Fruit fly (Drosophila melanogaster) whole organism, embryonic: ENCODE data around the gene mRpS31.

Experiments used
- CG1024 ChIP-seq: fragments of 200-800 bp; sonication (Bioruptor generic); IDR thresholded peaks from 2 replicates; pipeline ENCODE4 v1.3.6; 2022; ENCODE audit warnings: missing biosample characterization, missing genetic modification characterization
- CG10543 ChIP-seq: fragments of 200-800 bp; sonication (Bioruptor generic); optimal IDR thresholded peaks from 3 replicates; lab custom pipeline; 2017; ENCODE audit warnings: missing biosample characterization, mild to moderate bottlenecking, missing genetic modification characterization, moderate library complexity
- CG10959 ChIP-seq: fragments of 200-800 bp; sonication (Bioruptor generic); IDR thresholded peaks from 2 replicates; pipeline ENCODE4 v1.3.6; 2022; ENCODE audit warnings: missing biosample characterization, missing genetic modification characterization
- CG14667 ChIP-seq: fragments of 200-800 bp; sonication (Bioruptor generic); IDR thresholded peaks from 2 replicates; pipeline ENCODE4 v1.3.6; 2022; ENCODE audit warnings: missing biosample characterization, missing genetic modification characterization
- CG15073 ChIP-seq: fragments of 200-800 bp; sonication (Bioruptor generic); optimal IDR thresholded peaks from 2 replicates; lab custom pipeline; 2016; ENCODE audit warnings: missing biosample characterization, missing genetic modification characterization
- CG1602 ChIP-seq: fragments of 200-800 bp; sonication (Bioruptor generic); optimal IDR thresholded peaks from 3 replicates; lab custom pipeline; 2016; ENCODE audit warnings: missing biosample characterization, missing genetic modification characterization
- CG1647 ChIP-seq: fragments of 200-800 bp; sonication (Bioruptor generic); optimal IDR thresholded peaks from 3 replicates; lab custom pipeline; 2016; ENCODE audit warnings: missing biosample characterization, missing genetic modification characterization
- CG16779 ChIP-seq: fragments of 200-800 bp; sonication (Bioruptor generic); IDR thresholded peaks from 2 replicates; pipeline ENCODE4 v1.3.6; 2022; ENCODE audit warnings: missing biosample characterization, missing genetic modification characterization
- CG17186 ChIP-seq: fragments of 200-800 bp; sonication (Bioruptor generic); optimal IDR thresholded peaks from 3 replicates; lab custom pipeline; 2017; ENCODE audit warnings: missing biosample characterization, missing genetic modification reagents, missing genetic modification characterization
- CG18476 ChIP-seq: fragments of 200-800 bp; sonication (Bioruptor generic); optimal IDR thresholded peaks from 2 replicates; lab custom pipeline; 2016; ENCODE audit warnings: missing biosample characterization, mild to moderate bottlenecking, missing genetic modification characterization
- CG2116 ChIP-seq: fragments of 200-800 bp; sonication (Bioruptor generic); optimal IDR thresholded peaks from 3 replicates; lab custom pipeline; 2018; ENCODE audit warnings: missing biosample characterization, mild to moderate bottlenecking, missing genetic modification characterization
- CG2202 ChIP-seq: fragments of 200-800 bp; sonication (Bioruptor generic); optimal IDR thresholded peaks from 2 replicates; lab custom pipeline; 2018; ENCODE audit warnings: missing biosample characterization, mild to moderate bottlenecking, missing genetic modification characterization
- CG2678 ChIP-seq: fragments of 200-800 bp; sonication (Bioruptor generic); optimal IDR thresholded peaks from 3 replicates; lab custom pipeline; 2019; ENCODE audit warnings: missing biosample characterization, mild to moderate bottlenecking, missing genetic modification characterization, moderate library complexity
- CG2712 ChIP-seq: fragments of 200-800 bp; optimal IDR thresholded peaks from 3 replicates; lab custom pipeline; 2019; ENCODE audit warnings: missing biosample characterization, mild to moderate bottlenecking, missing genetic modification characterization, moderate library complexity
- CG33557 ChIP-seq: fragments of 200-800 bp; sonication (Bioruptor generic); optimal IDR thresholded peaks from 2 replicates; lab custom pipeline; 2019; ENCODE audit warnings: missing biosample characterization, mild to moderate bottlenecking, missing genetic modification characterization, moderate library complexity
- CG9215 ChIP-seq: fragments of 200-800 bp; sonication (Bioruptor generic); IDR thresholded peaks from 2 replicates; pipeline ENCODE4 v1.3.6; 2022; ENCODE audit warnings: missing biosample characterization, missing genetic modification characterization
- CG9437 ChIP-seq: fragments of 200-800 bp; sonication (Bioruptor generic); optimal IDR thresholded peaks from 2 replicates; lab custom pipeline; 2018; ENCODE audit warnings: missing biosample characterization, mild to moderate bottlenecking, missing genetic modification characterization
- Dip2 ChIP-seq: fragments of 200-800 bp; sonication (Bioruptor generic); IDR thresholded peaks from 2 replicates; pipeline ENCODE4 v1.3.6; 2022; ENCODE audit warnings: missing biosample characterization, missing genetic modification characterization
- Drgx ChIP-seq: fragments of 200-800 bp; sonication (Bioruptor generic); IDR thresholded peaks from 2 replicates; pipeline ENCODE4 v1.3.6; 2022; ENCODE audit warnings: missing biosample characterization, missing genetic modification characterization
- Ets97D ChIP-seq: fragments of 200-800 bp; sonication (Bioruptor generic); optimal IDR thresholded peaks from 3 replicates; lab custom pipeline; 2016; ENCODE audit warnings: missing biosample characterization, missing genetic modification characterization
- Hmx ChIP-seq: fragments of 200-800 bp; sonication (Bioruptor generic); optimal IDR thresholded peaks from 2 replicates; lab custom pipeline; 2016; ENCODE audit warnings: missing biosample characterization, missing genetic modification characterization
- Hr78 ChIP-seq, 2 experiments: fragments of 200-800 bp in 1 of 2; fragments of >200 bp in 1 of 2; sonication (Bioruptor generic) in 1 of 2; optimal IDR thresholded peaks; 2 replicates each; lab custom pipeline; 2017 to 2019; ENCODE audit warnings: missing biosample characterization in 2 of 2, missing genetic modification characterization in 2 of 2, mild to moderate bottlenecking in 1 of 2, moderate library complexity in 1 of 2
- Med ChIP-seq: fragments of 200-800 bp; sonication (Bioruptor generic); peaks from one replicate; lab custom pipeline; 2016; ENCODE audit warnings: missing biosample characterization, missing genetic modification characterization, mild to moderate bottlenecking, inconsistent platforms, moderate library complexity
- Mrtf ChIP-seq: fragments of 200-800 bp; sonication (Bioruptor generic); IDR thresholded peaks from 3 replicates; pipeline ENCODE4 v1.3.6; 2022; ENCODE audit warnings: missing biosample characterization, missing genetic modification characterization
- Myb ChIP-seq: fragments of 200-800 bp; sonication (Bioruptor generic); optimal IDR thresholded peaks from 2 replicates; lab custom pipeline; 2016; ENCODE audit warnings: missing biosample characterization, missing genetic modification characterization
- Ptx1 ChIP-seq: fragments of 200-800 bp; sonication (Bioruptor generic); IDR thresholded peaks from 2 replicates; pipeline ENCODE4 v1.3.6; 2022; ENCODE audit warnings: missing biosample characterization, missing genetic modification characterization
- Ravus ChIP-seq: fragments of 200-800 bp; sonication (Bioruptor generic); IDR thresholded peaks from 2 replicates; pipeline ENCODE4 v1.3.6; 2022; ENCODE audit warnings: missing biosample characterization, missing genetic modification characterization
- Rfx ChIP-seq: fragments of 200-800 bp; sonication (Bioruptor generic); IDR thresholded peaks from 2 replicates; pipeline ENCODE4 v1.3.6; 2022; ENCODE audit warnings: missing biosample characterization, missing genetic modification characterization
- Side ChIP-seq: fragments of 200-800 bp; sonication (Bioruptor generic); optimal IDR thresholded peaks from 2 replicates; lab custom pipeline; 2016; ENCODE audit warnings: missing biosample characterization, missing genetic modification characterization
- Sry-β ChIP-seq: fragments of 200-800 bp; sonication (Bioruptor generic); optimal IDR thresholded peaks from 2 replicates; lab custom pipeline; 2018; ENCODE audit warnings: missing biosample characterization, mild to moderate bottlenecking, missing genetic modification characterization, moderate library complexity
- ab ChIP-seq: fragments of 200-800 bp; sonication (Bioruptor generic); optimal IDR thresholded peaks from 2 replicates; lab custom pipeline; 2016; ENCODE audit warnings: missing biosample characterization, missing genetic modification characterization
- ap ChIP-seq: fragments of 200-800 bp; sonication (Bioruptor generic); IDR thresholded peaks from 2 replicates; pipeline ENCODE4 v1.3.6; 2022; ENCODE audit warnings: missing biosample characterization, missing genetic modification characterization
- cad ChIP-seq: fragments of >200 bp; optimal IDR thresholded peaks from 2 replicates; lab custom pipeline; 2017; ENCODE audit warnings: missing biosample characterization, missing genetic modification characterization
- crol ChIP-seq: fragments of 200-800 bp; sonication (Bioruptor generic); IDR thresholded peaks from 2 replicates; pipeline ENCODE4 v1.3.6; 2022; ENCODE audit warnings: missing biosample characterization, missing genetic modification characterization
- dpn ChIP-seq, 2 experiments: fragments of 200-800 bp; sonication (Bioruptor generic); optimal IDR thresholded peaks; 3 replicates each; lab custom pipeline; 2016; ENCODE audit warnings: missing biosample characterization in 2 of 2, missing genetic modification characterization in 2 of 2
- fd102C ChIP-seq: fragments of 200-800 bp; sonication (Bioruptor generic); optimal IDR thresholded peaks from 2 replicates; lab custom pipeline; 2018; ENCODE audit warnings: missing biosample characterization, mild to moderate bottlenecking, missing genetic modification characterization, moderate library complexity
- ftz-f1 ChIP-seq: fragments of 200-800 bp; sonication (Bioruptor generic); optimal IDR thresholded peaks from 2 replicates; lab custom pipeline; 2016; ENCODE audit warnings: missing biosample characterization, missing genetic modification characterization
- fu2 ChIP-seq: fragments of 200-800 bp; sonication (Bioruptor generic); optimal IDR thresholded peaks from 2 replicates; lab custom pipeline; 2016; ENCODE audit warnings: missing biosample characterization, missing genetic modification characterization
- h ChIP-seq: fragments of >200 bp; optimal IDR thresholded peaks from 2 replicates; lab custom pipeline; 2017
- ham ChIP-seq: fragments of 200-800 bp; sonication (Bioruptor generic); IDR thresholded peaks from 2 replicates; pipeline ENCODE4 v1.3.6; 2022; ENCODE audit warnings: missing biosample characterization, missing genetic modification characterization
- lmd ChIP-seq: fragments of 200-800 bp; sonication (Bioruptor generic); IDR thresholded peaks from 2 replicates; pipeline ENCODE4 v1.3.6; 2022; ENCODE audit warnings: missing biosample characterization, missing genetic modification characterization
- mam ChIP-seq: fragments of 200-800 bp; sonication (Bioruptor generic); optimal IDR thresholded peaks from 3 replicates; lab custom pipeline; 2016; ENCODE audit warnings: missing biosample characterization, missing genetic modification characterization
- pb ChIP-seq: fragments of 200-800 bp; sonication (Bioruptor generic); optimal IDR thresholded peaks from 3 replicates; lab custom pipeline; 2016; ENCODE audit warnings: missing biosample characterization, missing genetic modification characterization
- pho ChIP-seq: fragments of 200-800 bp; sonication (Bioruptor generic); optimal IDR thresholded peaks from 2 replicates; lab custom pipeline; 2016; ENCODE audit warnings: missing biosample characterization, missing genetic modification characterization
- rib ChIP-seq: fragments of 200-800 bp; sonication (Bioruptor generic); IDR thresholded peaks from 2 replicates; pipeline ENCODE4 v1.3.6; 2022; ENCODE audit warnings: missing biosample characterization, missing genetic modification characterization
- sqz ChIP-seq: fragments of 200-800 bp; sonication (Bioruptor generic); optimal IDR thresholded peaks from 3 replicates; lab custom pipeline; 2018; ENCODE audit warnings: missing biosample characterization, mild to moderate bottlenecking, missing genetic modification characterization
- tin ChIP-seq: fragments of 200-800 bp; sonication (Bioruptor generic); optimal IDR thresholded peaks from 3 replicates; lab custom pipeline; 2016; ENCODE audit warnings: missing biosample characterization, missing genetic modification characterization
- trh ChIP-seq: fragments of 200-800 bp; sonication (Bioruptor generic); optimal IDR thresholded peaks from 2 replicates; lab custom pipeline; 2016; ENCODE audit warnings: missing biosample characterization, missing genetic modification characterization
- unc-4 ChIP-seq: fragments of 200-800 bp; sonication (Bioruptor generic); IDR thresholded peaks from 2 replicates; pipeline ENCODE4 v1.3.6; 2022; ENCODE audit warnings: missing biosample characterization, missing genetic modification characterization; ENCODE audit not compliant: partially characterized antibody
- z ChIP-seq: fragments of 200-800 bp; sonication (Bioruptor generic); IDR thresholded peaks from 3 replicates; pipeline ENCODE4 v1.3.6; 2022; ENCODE audit warnings: missing biosample characterization, missing genetic modification characterization
- zfh1 ChIP-seq: fragments of 200-800 bp; sonication (Bioruptor generic); IDR thresholded peaks from 3 replicates; pipeline ENCODE4 v1.3.6; 2022; ENCODE audit warnings: missing biosample characterization, missing genetic modification characterization

Gene mRpS31

DNA sequence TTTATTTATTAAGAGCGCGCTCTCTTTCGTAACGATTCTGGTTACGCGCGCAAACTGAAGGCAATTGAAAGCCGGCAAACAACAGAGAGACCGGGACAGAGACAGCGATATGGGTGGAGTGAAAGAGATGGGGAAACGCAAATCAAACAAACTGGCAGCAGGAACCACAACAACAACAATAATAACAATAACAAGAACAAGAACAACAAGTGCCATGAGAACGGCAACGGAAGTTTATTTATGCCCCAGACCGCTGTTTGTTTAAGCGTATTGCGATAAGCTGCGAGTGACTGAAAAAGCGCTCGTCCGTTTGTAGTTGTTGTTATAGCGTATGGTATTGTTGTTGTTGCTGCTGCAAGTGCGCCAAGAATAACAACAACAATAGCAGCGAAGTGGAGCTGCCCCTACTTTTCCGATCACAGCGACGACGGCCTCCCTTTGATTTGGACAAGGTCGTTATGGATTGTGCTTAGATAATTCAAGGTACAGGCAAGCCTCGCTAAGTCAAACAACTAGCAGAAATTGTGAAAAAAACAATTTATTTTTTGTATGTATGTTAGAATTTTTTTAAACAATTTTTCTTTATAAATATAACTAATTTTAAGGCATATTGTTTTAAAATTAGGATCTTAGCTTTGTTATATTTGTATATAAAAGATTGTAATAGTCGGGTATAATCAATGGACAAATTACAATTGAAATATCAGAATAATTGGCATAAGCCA lies 21.2 kb downstream of the mRpS31 start (continued):
- TF ChIP-seq dpn (GFP tag; optimal IDR thresholded peaks at IDR 0.05; lab: Kevin White, UChicago): peak in 1 of 2 experiments; percentile 58
- peak; percentile 34 for TF ChIP-seq CG1647 (GFP tag; lab: Kevin White, UChicago)
- TF ChIP-seq Dip2 (GFP tag; lab: Robert Waterston, UW): no peak
- TF ChIP-seq CG9215: no peak
- TF ChIP-seq cad: no peak
- peak; percentile 71; the same call in 2 of the 3 replicates for TF ChIP-seq z
- peak; percentile 22 for TF ChIP-seq pb
- no peak for TF ChIP-seq fu2 (GFP tag; lab: Kevin White, UChicago)
- TF ChIP-seq rib: peak; percentile 67
- peak; percentile 87 for TF ChIP-seq CG2202 (tag; lab: Kevin White, UChicago)
- peak; percentile 61; the same call in 1 of the 2 replicates for TF ChIP-seq CG1024 (GFP tag; lab: Robert Waterston, UW)
- peak; percentile 68 for TF ChIP-seq Side
- TF ChIP-seq CG17186 (GFP tag; lab: Kevin White, UChicago): peak; percentile 45
- TF ChIP-seq tin (GFP tag; lab: Kevin White, UChicago): no peak
- no peak; the same call in 1 of the 2 replicates for TF ChIP-seq Rfx (GFP tag; lab: Robert Waterston, UW)
- TF ChIP-seq zfh1: peak; percentile 73; the same call in 2 of the 3 replicates
- peak; percentile 55 for TF ChIP-seq CG1602 (GFP tag; lab: Kevin White, UChicago)
- peak; percentile 4 for TF ChIP-seq Sry-β (GFP tag; lab: Kevin White, UChicago)
- TF ChIP-seq CG15073 (GFP tag; lab: Kevin White, UChicago): no peak
- peak; percentile 48 for TF ChIP-seq CG18476 (GFP tag; lab: Kevin White, UChicago)
- TF ChIP-seq Ravus (GFP tag; lab: Robert Waterston, UW): no peak
- TF ChIP-seq CG16779 (GFP tag; lab: Robert Waterston, UW): 0 out of 2 replicates have a peak, but pooled peaks have one; percentile 22
- TF ChIP-seq Hmx (GFP tag; lab: Kevin White, UChicago): no peak
- TF ChIP-seq sqz (GFP tag; lab: Kevin White, UChicago): peak; percentile 80
- TF ChIP-seq ab: no peak
- no peak for TF ChIP-seq lmd (GFP tag; lab: Robert Waterston, UW)
- TF ChIP-seq CG9437: peak; percentile 11
- peak; percentile 48; the same call in 1 of the 2 replicates for TF ChIP-seq Drgx
- no peak for TF ChIP-seq trh
- TF ChIP-seq ftz-f1 (GFP tag; lab: Kevin White, UChicago): peak; percentile 63
- TF ChIP-seq CG2712 (tag; lab: Kevin White, UChicago): peak; percentile 53
- TF ChIP-seq crol (GFP tag; lab: Robert Waterston, UW): peak; percentile 45; the same call in 1 of the 2 replicates
- peak; percentile 38 for TF ChIP-seq Myb (GFP tag; lab: Kevin White, UChicago)
- TF ChIP-seq CG10543: peak; percentile 87
- TF ChIP-seq CG10959: peak; percentile 27; the same call in 1 of the 2 replicates
- peak; percentile 42 for TF ChIP-seq pho
- peak; percentile 96 for TF ChIP-seq Med
- peak; percentile 85 for TF ChIP-seq CG33557 (GFP tag; lab: Kevin White, UChicago)
- TF ChIP-seq unc-4 (GFP tag; lab: Robert Waterston, UW): no peak
- no peak for TF ChIP-seq mam (GFP tag; lab: Kevin White, UChicago)
- TF ChIP-seq Mrtf (GFP tag; lab: Robert Waterston, UW): no peak
- peak; percentile 61 for TF ChIP-seq CG2678
- no peak for TF ChIP-seq h (lab: Kevin White, UChicago)
- TF ChIP-seq fd102C: peak; percentile 33
- TF ChIP-seq Hr78 (GFP tag; optimal IDR thresholded peaks at IDR 0.05; lab: Kevin White, UChicago): no peak
- TF ChIP-seq ham (GFP tag; lab: Robert Waterston, UW): no peak; the same call in 1 of the 2 replicates
- TF ChIP-seq ap: peak; percentile 44; the same call in 1 of the 2 replicates
- TF ChIP-seq CG14667 (GFP tag; lab: Robert Waterston, UW): no peak
- 0 out of 2 replicates have a peak, but pooled peaks have one; percentile 31 for TF ChIP-seq Ptx1 (GFP tag; lab: Robert Waterston, UW)
- TF ChIP-seq CG2116 (GFP tag; lab: Kevin White, UChicago): peak; percentile 36
- TF ChIP-seq Ets97D (GFP tag; lab: Kevin White, UChicago): no peak
